Fruit fly (Drosophila melanogaster): Measurements from ENCODE around the gene CG34426.

The CG34426 gene

DNA sequence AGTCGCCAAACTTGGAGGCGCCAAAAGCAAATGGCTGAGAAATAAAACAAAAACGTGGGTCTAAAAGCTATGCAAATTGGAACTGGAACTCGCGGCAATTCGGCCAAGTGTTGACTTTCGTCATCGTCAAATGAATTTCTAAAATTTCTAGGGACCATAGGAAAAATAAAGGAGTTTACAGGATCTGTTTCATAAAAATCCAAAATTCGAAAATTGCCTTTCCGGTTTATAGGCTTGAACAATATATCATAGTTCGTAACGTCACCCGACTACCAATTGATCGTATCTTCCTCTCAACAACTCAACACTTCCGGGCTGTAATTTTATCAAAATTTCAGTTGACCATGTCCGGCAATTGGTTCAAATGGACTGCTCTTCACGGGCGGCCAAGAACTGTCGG lies 33.9 kb downstream of the CG34426 start, which contains the start of gene CG32026:
Gene CG32026 (plus strand): TSS at position 301 of the 400 bp plus-strand sequence.
- peak; percentile 57 for TF ChIP-seq Ets65A (GFP tag)
- TF ChIP-seq Hand (GFP tag; optimal IDR thresholded peaks at IDR 0.05), result no peak
- TF ChIP-seq CG16779 (GFP tag; IDR thresholded peaks at IDR 0.05), result no peak
- no peak for TF ChIP-seq CG15073 (GFP tag; optimal IDR thresholded peaks at IDR 0.05)

DNA sequence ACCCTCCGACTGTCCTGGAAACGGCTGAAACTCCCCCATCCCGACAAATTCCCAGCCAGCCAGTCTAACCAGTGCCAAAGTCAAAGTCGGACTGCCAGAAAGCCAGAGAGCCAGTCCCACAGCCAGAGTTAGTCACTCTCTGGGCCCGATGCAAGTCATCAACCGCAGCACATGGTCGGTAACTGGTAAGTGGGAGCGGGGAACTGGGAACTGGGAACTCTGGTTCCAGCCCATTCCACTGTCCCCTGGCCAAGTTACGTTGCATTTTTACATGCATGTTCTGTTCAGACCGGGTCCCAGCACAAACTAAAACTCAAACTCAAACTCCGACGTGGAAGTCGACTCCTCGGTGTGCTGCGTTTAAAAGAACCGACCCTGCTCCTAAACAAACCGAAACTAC lies 36.9 kb downstream of the CG34426 start:
- TF ChIP-seq CG18476 (GFP tag; optimal IDR thresholded peaks at IDR 0.05), result no peak
- TF ChIP-seq chm (GFP tag; IDR thresholded peaks at IDR 0.05), result 0 out of 2 replicates have a peak, but pooled peaks have one; percentile 17
- TF ChIP-seq nom (GFP tag; optimal IDR thresholded peaks at IDR 0.05), result peak; percentile 0

DNA sequence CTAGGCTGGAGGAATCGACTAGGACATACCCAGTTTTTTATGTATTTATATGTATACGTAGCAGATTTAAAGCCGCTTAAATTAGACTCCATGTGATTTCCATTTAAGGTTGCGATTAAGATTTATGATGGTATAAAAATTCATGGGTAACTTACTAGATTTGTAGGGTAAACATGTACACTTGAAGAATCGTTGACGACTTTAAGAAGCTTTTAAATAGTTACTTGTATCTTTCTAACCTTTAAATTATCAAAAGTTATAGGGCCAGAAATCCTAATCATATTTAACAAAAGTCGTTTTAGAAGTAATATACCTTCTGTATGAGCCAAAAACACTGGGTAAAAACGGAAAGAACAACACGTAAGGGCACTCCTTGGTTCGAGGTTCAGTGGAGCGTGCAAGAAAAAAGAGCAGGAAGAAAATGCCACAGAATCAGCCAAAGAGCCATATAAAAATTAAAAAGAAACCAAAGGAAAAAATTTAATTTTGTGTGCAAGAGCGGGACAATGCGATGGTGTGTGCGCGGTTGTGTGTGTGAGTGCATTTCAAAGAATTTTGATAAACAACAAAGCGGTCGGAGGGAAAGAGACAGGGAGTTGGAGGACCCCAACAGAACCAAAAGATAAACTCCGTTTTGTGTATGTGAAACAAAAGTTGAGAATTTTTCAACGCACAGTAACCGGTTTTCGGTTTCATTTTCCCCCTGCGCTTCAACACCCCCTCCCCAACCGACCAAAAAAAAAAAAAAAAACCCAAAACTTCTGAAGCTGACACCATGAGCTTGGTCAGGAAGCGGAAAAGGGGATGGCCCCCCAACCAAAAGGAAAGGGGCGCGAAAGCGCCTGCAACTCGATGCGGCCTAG lies 37.5 kb downstream of the CG34426 start:
- TF ChIP-seq CG10979 (tag; optimal IDR thresholded peaks at IDR 0.05), result peak; percentile 64
- TF ChIP-seq CG18262 (tag; optimal IDR thresholded peaks at IDR 0.05), result peak; percentile 73
- no peak for TF ChIP-seq CG6254 (GFP tag; optimal IDR thresholded peaks at IDR 0.05)
- no peak for TF ChIP-seq fd102C (GFP tag; optimal IDR thresholded peaks at IDR 0.05)
- peak; percentile 89 for TF ChIP-seq sens (GFP tag)
- TF ChIP-seq Blimp-1 (GFP tag; optimal IDR thresholded peaks at IDR 0.05), result peak; percentile 11
- TF ChIP-seq HLH54F (GFP tag; optimal IDR thresholded peaks at IDR 0.05), result no peak
- TF ChIP-seq zen (tag; optimal IDR thresholded peaks at IDR 0.05), result no peak
- TF ChIP-seq Scr (GFP tag; IDR thresholded peaks at IDR 0.05; ENCODE audit: partially characterized antibody), result no peak
- peak; percentile 42 for TF ChIP-seq CG12391 (tag; optimal IDR thresholded peaks at IDR 0.05)
- no peak for TF ChIP-seq Opbp (GFP tag; IDR thresholded peaks at IDR 0.05; ENCODE audit: partially characterized antibody)
- no peak for TF ChIP-seq sim (GFP tag; IDR thresholded peaks at IDR 0.05)
- peak; percentile 70 for TF ChIP-seq CG2712 (tag; optimal IDR thresholded peaks at IDR 0.05)
- no peak for TF ChIP-seq CG32772 (GFP tag; IDR thresholded peaks at IDR 0.05)
- no peak for TF ChIP-seq ase (GFP tag; IDR thresholded peaks at IDR 0.05)
- peak; percentile 8 for TF ChIP-seq CG33557 (GFP tag; optimal IDR thresholded peaks at IDR 0.05)
- TF ChIP-seq fd96Cb (tag; optimal IDR thresholded peaks at IDR 0.05), result peak; percentile 22
- peak; percentile 14 for TF ChIP-seq Oli (tag; optimal IDR thresholded peaks at IDR 0.05)
- TF ChIP-seq abd-A (tag; optimal IDR thresholded peaks at IDR 0.05), result no peak
- TF ChIP-seq CG30403 (GFP tag; optimal IDR thresholded peaks at IDR 0.05), result peak; percentile 3
- no peak for TF ChIP-seq CG6654 (GFP tag; optimal IDR thresholded peaks at IDR 0.05)
- TF ChIP-seq CG2678 (tag; optimal IDR thresholded peaks at IDR 0.05), result peak; percentile 20
- no peak for TF ChIP-seq sob (GFP tag; IDR thresholded peaks at IDR 0.05)
- TF ChIP-seq Deaf1 (tag; optimal IDR thresholded peaks at IDR 0.05), result no peak
- TF ChIP-seq CG16779 (GFP tag; IDR thresholded peaks at IDR 0.05), result no peak
- no peak for TF ChIP-seq CG6791 (GFP tag; IDR thresholded peaks at IDR 0.05; ENCODE audit: partially characterized antibody)
- TF ChIP-seq CG4424 (GFP tag; optimal IDR thresholded peaks at IDR 0.05), result peak; percentile 8
- peak; percentile 59 for TF ChIP-seq kni (GFP tag; optimal IDR thresholded peaks at IDR 0.05)
- TF ChIP-seq D19A (tag; optimal IDR thresholded peaks at IDR 0.05), result peak; percentile 31
- peak; percentile 5 for TF ChIP-seq CG11504 (tag; optimal IDR thresholded peaks at IDR 0.05)
- TF ChIP-seq cg (GFP tag; optimal IDR thresholded peaks at IDR 0.05), result peak; percentile 57
- 0 out of 2 replicates have a peak, but pooled peaks have one; percentile 25 for TF ChIP-seq CG31441 (GFP tag; IDR thresholded peaks at IDR 0.05)
- TF ChIP-seq CG10267 (tag; optimal IDR thresholded peaks at IDR 0.05), result peak; percentile 45
- no peak for TF ChIP-seq CG9609 (GFP tag; optimal IDR thresholded peaks at IDR 0.05)
- no peak for TF ChIP-seq Gsc (GFP tag; IDR thresholded peaks at IDR 0.05)
- no peak for TF ChIP-seq mld (GFP tag; IDR thresholded peaks at IDR 0.05; ENCODE audit: partially characterized antibody)
- no peak for TF ChIP-seq GATAe (GFP tag; conservative IDR thresholded peaks at IDR 0.05)
- no peak for TF ChIP-seq tup (GFP tag; optimal IDR thresholded peaks at IDR 0.05)

All from whole organism, embryonic.